Worm (Caenorhabditis elegans): ENCODE data around the gene str-85.
A peak's percentile ranks its signal among the peaks of the same experiment; 100 is the strongest.

The str-85 gene

ce11 chrV:8980845-8981244 is 4.8 kb downstream of the str-85 start, which contains the start of gene str-84:
Gene str-84 (minus strand): TSS chrV:8980945.
- TF ChIP-seq nhr-23 (tag; optimal IDR thresholded peaks at IDR 0.05) (no peak), nhr-12 (tag; optimal IDR thresholded peaks at IDR 0.05) (no peak), nhr-6 (tag; optimal IDR thresholded peaks at IDR 0.05) (no peak), ZK546.5 (tag; optimal IDR thresholded peaks at IDR 0.05) (no peak), nhr-237 (tag; optimal IDR thresholded peaks at IDR 0.05) (no peak), nhr-10 (tag; optimal IDR thresholded peaks at IDR 0.05) (no peak), ama-1 (optimal IDR thresholded peaks at IDR 0.05) (no peak), nhr-129 (tag; optimal IDR thresholded peaks at IDR 0.05) (no peak), alr-1 (tag; optimal IDR thresholded peaks at IDR 0.05) (no peak), nhr-21 (tag; optimal IDR thresholded peaks at IDR 0.05) (no peak), lin-39 (tag; optimal IDR thresholded peaks at IDR 0.05) (no peak)

ce11 chrV:8977895-8978294 is 7.7 kb downstream of the str-85 start:
- TF ChIP-seq mdl-1 (tag; optimal IDR thresholded peaks at IDR 0.05), result no peak
- TF ChIP-seq egl-27 (tag; optimal IDR thresholded peaks at IDR 0.05), result no peak
- no peak for TF ChIP-seq elt-3 (tag; optimal IDR thresholded peaks at IDR 0.05)
- TF ChIP-seq mbf-1 (tag; optimal IDR thresholded peaks at IDR 0.05), result no peak
- TF ChIP-seq ztf-1 (GFP tag; conservative IDR thresholded peaks at IDR 0.05), result no peak
- no peak for TF ChIP-seq peb-1 (tag; optimal IDR thresholded peaks at IDR 0.05)
- TF ChIP-seq nhr-11 (tag; optimal IDR thresholded peaks at IDR 0.05), result no peak
- no peak for TF ChIP-seq skn-1 (tag; optimal IDR thresholded peaks at IDR 0.05)
- no peak for TF ChIP-seq blmp-1 (tag; optimal IDR thresholded peaks at IDR 0.05; ENCODE audit: insufficient read depth)
- no peak for TF ChIP-seq ceh-16 (tag; optimal IDR thresholded peaks at IDR 0.05)
- no peak for TF ChIP-seq gmeb-1 (tag; optimal IDR thresholded peaks at IDR 0.05)
- no peak for TF ChIP-seq ztf-4 (tag; optimal IDR thresholded peaks at IDR 0.05)
- TF ChIP-seq Y55F3AM.14 (GFP tag; optimal IDR thresholded peaks at IDR 0.05), result no peak
- TF ChIP-seq sem-4 (tag; optimal IDR thresholded peaks at IDR 0.05), result no peak
- TF ChIP-seq nhr-12 (tag; optimal IDR thresholded peaks at IDR 0.05), result no peak
- no peak for TF ChIP-seq fos-1 (tag; optimal IDR thresholded peaks at IDR 0.05)

ce11 chrV:8974889-8975422 is 10.7 kb downstream of the str-85 start, which contains the start of gene nhr-143:
Gene nhr-143 (minus strand): TSS chrV:8974939.
- TF ChIP-seq crh-2 (tag; optimal IDR thresholded peaks at IDR 0.05), result peak; percentile 27
- TF ChIP-seq nhr-11 (tag; optimal IDR thresholded peaks at IDR 0.05), result no peak
- TF ChIP-seq peb-1 (tag; optimal IDR thresholded peaks at IDR 0.05), result no peak
- TF ChIP-seq nhr-12 (tag; optimal IDR thresholded peaks at IDR 0.05), result no peak
- TF ChIP-seq fos-1 (tag; optimal IDR thresholded peaks at IDR 0.05), result peak; percentile 78
- TF ChIP-seq sem-4 (tag; optimal IDR thresholded peaks at IDR 0.05), result no peak
- TF ChIP-seq elt-3 (tag; optimal IDR thresholded peaks at IDR 0.05), result no peak

- TF ChIP-seq ceh-16 (tag; optimal IDR thresholded peaks at IDR 0.05), result no peak
These were observed 13.4 kb downstream of the str-85 start, which contains the start of gene nhr-195 for ce11 chrV:8972271-8972670. Gene nhr-195 (minus strand): TSS chrV:8972371.

- TF ChIP-seq dmd-4 (tag; optimal IDR thresholded peaks at IDR 0.05) (no peak), unc-62 (GFP tag; optimal IDR thresholded peaks at IDR 0.05) (no peak), lsy-2 (tag; optimal IDR thresholded peaks at IDR 0.05) (no peak), ceh-16 (tag; optimal IDR thresholded peaks at IDR 0.05) (no peak), nhr-129 (tag; optimal IDR thresholded peaks at IDR 0.05) (no peak), egl-27 (tag; optimal IDR thresholded peaks at IDR 0.05) (no peak), nhr-237 (tag; optimal IDR thresholded peaks at IDR 0.05) (no peak), nhr-11 (tag; optimal IDR thresholded peaks at IDR 0.05) (no peak), nhr-6 (tag; optimal IDR thresholded peaks at IDR 0.05) (no peak), nhr-25 (tag; optimal IDR thresholded peaks at IDR 0.05) (no peak), Y55F3AM.14 (GFP tag; optimal IDR thresholded peaks at IDR 0.05) (no peak), zag-1 (tag; optimal IDR thresholded peaks at IDR 0.05) (no peak), ztf-11 (tag; optimal IDR thresholded peaks at IDR 0.05) (no peak), F13H6.1 (tag; optimal IDR thresholded peaks at IDR 0.05) (no peak), ceh-82 (tag; optimal IDR thresholded peaks at IDR 0.05) (no peak), nhr-21 (tag; optimal IDR thresholded peaks at IDR 0.05) (no peak), fos-1 (tag; optimal IDR thresholded peaks at IDR 0.05) (no peak), nhr-12 (tag; optimal IDR thresholded peaks at IDR 0.05) (no peak)
These were observed 19.6 kb downstream of the str-85 start, which contains the start of gene nhr-219 for ce11 chrV:8966086-8966485. Gene nhr-219 (minus strand): TSS chrV:8966186.
